Fruit fly (Drosophila melanogaster): Measurements from ENCODE around the gene CG14417.

CG14417 gene

DNA sequence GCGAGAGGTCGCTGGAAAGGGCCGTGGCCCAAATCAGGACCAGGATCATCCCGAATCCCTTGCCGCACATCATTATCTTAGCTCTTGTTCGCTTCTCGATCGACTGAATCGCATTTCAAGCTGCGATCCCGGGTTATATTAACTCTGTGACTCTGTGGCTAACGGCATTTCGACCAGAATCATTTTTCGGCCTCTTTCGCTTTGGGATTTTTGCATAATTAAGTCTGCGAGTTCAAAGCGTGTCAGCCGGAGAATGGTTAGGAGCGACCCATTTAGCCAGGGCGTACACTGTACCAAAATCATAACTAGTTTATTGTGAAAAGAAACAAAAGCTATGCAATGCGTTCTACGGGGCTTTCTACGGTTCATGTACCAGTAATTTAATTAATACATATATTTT lies 7.2 kb upstream of the CG14417 start, which contains the start of gene CG14418:
CG14418 (minus strand) TSS at position 101 of the 400 bp plus-strand sequence.
- no peak for TF ChIP-seq CG30431 (GFP tag; optimal IDR thresholded peaks at IDR 0.05)
- TF ChIP-seq ara (GFP tag; IDR thresholded peaks at IDR 0.05), result no peak
- TF ChIP-seq CG11695 (GFP tag; IDR thresholded peaks at IDR 0.05), result no peak
- no peak for TF ChIP-seq ro (GFP tag; IDR thresholded peaks at IDR 0.05)
- TF ChIP-seq CG8924 (tag; optimal IDR thresholded peaks at IDR 0.05), result no peak
- no peak for TF ChIP-seq Dip3 (GFP tag; optimal IDR thresholded peaks at IDR 0.05)

DNA sequence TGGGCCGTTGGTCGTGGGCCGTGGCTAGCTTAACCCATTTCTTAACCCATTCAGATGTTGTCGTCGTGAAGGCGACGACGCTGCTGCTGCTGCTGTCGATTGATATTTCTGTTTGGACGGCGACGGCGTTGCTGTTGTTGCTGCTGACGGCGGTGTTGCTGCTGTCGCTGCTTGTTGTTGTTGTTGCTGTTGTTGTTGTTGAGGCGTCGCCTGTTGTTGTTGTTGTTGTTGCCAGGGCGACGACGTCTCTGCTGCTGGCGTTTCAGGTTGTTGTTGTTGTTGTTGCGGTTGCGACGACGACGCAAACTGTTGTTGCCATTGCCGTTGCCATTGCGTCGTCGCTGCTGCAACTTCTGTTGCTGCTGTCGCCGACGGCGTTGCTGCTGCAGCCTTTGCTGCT lies 6.2 kb upstream of the CG14417 start:
- TF ChIP-seq hth (optimal IDR thresholded peaks at IDR 0.05), result no peak
- TF ChIP-seq CG18764 (GFP tag; optimal IDR thresholded peaks at IDR 0.05), result no peak
- peak; percentile 95 for TF ChIP-seq CG4360 (GFP tag; IDR thresholded peaks at IDR 0.05)
- no peak for TF ChIP-seq CG12391 (tag; optimal IDR thresholded peaks at IDR 0.05)
- no peak for TF ChIP-seq CG34376 (GFP tag; optimal IDR thresholded peaks at IDR 0.05)
- no peak for TF ChIP-seq mam (GFP tag; optimal IDR thresholded peaks at IDR 0.05)
- TF ChIP-seq CG18262 (tag; optimal IDR thresholded peaks at IDR 0.05), result no peak
- TF ChIP-seq CG6854 (GFP tag; optimal IDR thresholded peaks at IDR 0.05), result no peak
- TF ChIP-seq Hr78 (GFP tag; optimal IDR thresholded peaks at IDR 0.05), result peak in 1 of 2 experiments; percentile 60

- TF ChIP-seq CG11696 (GFP tag; IDR thresholded peaks at IDR 0.05), result no peak
- no peak for TF ChIP-seq CG13123 (GFP tag; optimal IDR thresholded peaks at IDR 0.05)
- TF ChIP-seq pros (GFP tag; optimal IDR thresholded peaks at IDR 0.05), result no peak
- TF ChIP-seq CG1529 (GFP tag; optimal IDR thresholded peaks at IDR 0.05), result no peak
- TF ChIP-seq Trl (optimal IDR thresholded peaks at IDR 0.05), result no peak
- TF ChIP-seq Trl (GFP tag; optimal IDR thresholded peaks at IDR 0.05), result no peak
- TF ChIP-seq ken (GFP tag; IDR thresholded peaks at IDR 0.05), result no peak
- TF ChIP-seq az2 (GFP tag; optimal IDR thresholded peaks at IDR 0.05), result no peak
- TF ChIP-seq dm (GFP tag; optimal IDR thresholded peaks at IDR 0.05), result no peak
- no peak for TF ChIP-seq ash1 (GFP tag; optimal IDR thresholded peaks at IDR 0.05)
- TF ChIP-seq CG8478 (optimal IDR thresholded peaks at IDR 0.05), result no peak
Measured at dm6 chrX:2880660-2881059, 4.3 kb upstream of the CG14417 start.

DNA sequence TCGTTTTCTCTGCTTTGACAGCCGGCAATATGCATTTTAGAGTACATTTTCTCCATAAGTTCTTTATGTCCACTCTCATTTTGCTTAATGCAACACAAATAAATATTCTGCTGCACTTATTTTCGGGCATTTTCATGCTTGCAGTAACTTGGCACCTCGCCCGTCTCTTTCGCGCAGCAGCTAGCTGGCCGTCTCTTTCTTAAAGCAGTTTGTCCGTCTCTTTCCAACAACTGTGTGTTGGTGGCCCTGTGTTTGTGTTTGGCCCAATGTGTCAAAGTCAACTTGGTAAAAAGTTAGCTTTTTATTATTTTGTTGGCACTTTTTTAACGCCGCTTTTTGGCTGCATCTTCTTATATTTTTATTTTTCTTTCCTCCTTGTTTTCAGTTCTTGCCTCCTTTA lies 737 bp upstream of the CG14417 start:
- TF ChIP-seq Dref (GFP tag; IDR thresholded peaks at IDR 0.05) (no peak), Dbx (GFP tag; IDR thresholded peaks at IDR 0.05) (no peak), chn (GFP tag; optimal IDR thresholded peaks at IDR 0.05) (no peak), CG5180 (GFP tag; optimal IDR thresholded peaks at IDR 0.05) (no peak), grau (tag; optimal IDR thresholded peaks at IDR 0.05) (no peak), CG10321 (GFP tag; IDR thresholded peaks at IDR 0.05) (peak; percentile 70), CG10959 (GFP tag; IDR thresholded peaks at IDR 0.05) (no peak), CG17186 (GFP tag; optimal IDR thresholded peaks at IDR 0.05) (no peak), CG7987 (GFP tag; optimal IDR thresholded peaks at IDR 0.05) (no peak), CG9215 (GFP tag; IDR thresholded peaks at IDR 0.05) (no peak), Ets65A (GFP tag) (peak; percentile 70), pros (GFP tag; optimal IDR thresholded peaks at IDR 0.05) (no peak), CG13894 (tag; optimal IDR thresholded peaks at IDR 0.05) (no peak), sob (GFP tag; IDR thresholded peaks at IDR 0.05) (no peak), CG2120 (GFP tag; optimal IDR thresholded peaks at IDR 0.05) (no peak)
